Fruit fly (Drosophila melanogaster): ENCODE data around the gene fkh.

fkh gene

dm6 chr3R:28556385-28556784 is 28.7 kb downstream of the fkh start:
- TF ChIP-seq dsf (GFP tag; optimal IDR thresholded peaks at IDR 0.05; ENCODE audit: borderline replicate concordance): no peak
- no peak for TF ChIP-seq lola (GFP tag; optimal IDR thresholded peaks at IDR 0.05)
- no peak for TF ChIP-seq Rel (GFP tag; optimal IDR thresholded peaks at IDR 0.05)
- no peak for TF ChIP-seq Rel (tag; optimal IDR thresholded peaks at IDR 0.05)
- TF ChIP-seq sv (GFP tag; optimal IDR thresholded peaks at IDR 0.05): no peak

- TF ChIP-seq Rel (GFP tag; optimal IDR thresholded peaks at IDR 0.05) (no peak), Rel (tag; optimal IDR thresholded peaks at IDR 0.05) (no peak), Mio (GFP tag; optimal IDR thresholded peaks at IDR 0.05) (no peak), Dfd (GFP tag; optimal IDR thresholded peaks at IDR 0.05) (no peak), Hr83 (GFP tag; optimal IDR thresholded peaks at IDR 0.05; ENCODE audit: poor library complexity, severe bottlenecking) (no peak), dl (GFP tag; optimal IDR thresholded peaks at IDR 0.05; ENCODE audit: insufficient read depth in 1 of 2, partially characterized antibody in 2 of 2) (no peak), dsf (GFP tag; optimal IDR thresholded peaks at IDR 0.05; ENCODE audit: borderline replicate concordance) (no peak), brk (GFP tag; optimal IDR thresholded peaks at IDR 0.05) (no peak), Hr78 (GFP tag; optimal IDR thresholded peaks at IDR 0.05) (no peak), sv (GFP tag; optimal IDR thresholded peaks at IDR 0.05) (no peak), fru (GFP tag; optimal IDR thresholded peaks at IDR 0.05) (no peak), CG9705 (GFP tag; optimal IDR thresholded peaks at IDR 0.05) (no peak), CG32264 (GFP tag; optimal IDR thresholded peaks at IDR 0.05) (no peak), h (GFP tag; optimal IDR thresholded peaks at IDR 0.05) (no peak), N (GFP tag; optimal IDR thresholded peaks at IDR 0.05) (no peak), foxo (GFP tag; optimal IDR thresholded peaks at IDR 0.05) (no peak)
Observed at dm6 chr3R:28555793-28556192, 29.3 kb downstream of the fkh start.

dm6 chr3R:28555324-28555723 is 29.7 kb downstream of the fkh start:
- TF ChIP-seq Dfd (GFP tag; optimal IDR thresholded peaks at IDR 0.05) (no peak), dl (GFP tag; optimal IDR thresholded peaks at IDR 0.05; ENCODE audit: insufficient read depth in 1 of 2, partially characterized antibody in 2 of 2) (no peak), CG9705 (GFP tag; optimal IDR thresholded peaks at IDR 0.05) (no peak), jim (GFP tag; optimal IDR thresholded peaks at IDR 0.05) (no peak), woc (GFP tag; optimal IDR thresholded peaks at IDR 0.05) (no peak), pan (optimal IDR thresholded peaks at IDR 0.05) (no peak), Dif (GFP tag; optimal IDR thresholded peaks at IDR 0.05; ENCODE audit: partially characterized antibody) (no peak), dmrt93B (GFP tag; optimal IDR thresholded peaks at IDR 0.05) (no peak), dsf (GFP tag; optimal IDR thresholded peaks at IDR 0.05; ENCODE audit: borderline replicate concordance) (no peak), Rel (GFP tag; optimal IDR thresholded peaks at IDR 0.05) (no peak), Rel (tag; optimal IDR thresholded peaks at IDR 0.05) (no peak), tai (GFP tag; optimal IDR thresholded peaks at IDR 0.05) (no peak), psq (GFP tag; optimal IDR thresholded peaks at IDR 0.05) (no peak), Abd-B (GFP tag; optimal IDR thresholded peaks at IDR 0.05) (no peak), CG32264 (GFP tag; optimal IDR thresholded peaks at IDR 0.05) (no peak), ey (GFP tag; optimal IDR thresholded peaks at IDR 0.05) (no peak), rgr (GFP tag; optimal IDR thresholded peaks at IDR 0.05) (no peak), sage (GFP tag; optimal IDR thresholded peaks at IDR 0.05) (no peak), lola (GFP tag; optimal IDR thresholded peaks at IDR 0.05) (no peak), Hr83 (GFP tag; optimal IDR thresholded peaks at IDR 0.05; ENCODE audit: poor library complexity, severe bottlenecking) (no peak)

dm6 chr3R:28553023-28553422 is 32.0 kb downstream of the fkh start:
- TF ChIP-seq ey (GFP tag; optimal IDR thresholded peaks at IDR 0.05) (no peak), CG32264 (GFP tag; optimal IDR thresholded peaks at IDR 0.05) (no peak), dl (GFP tag; optimal IDR thresholded peaks at IDR 0.05; ENCODE audit: insufficient read depth in 1 of 2, partially characterized antibody in 2 of 2) (no peak), Hr78 (GFP tag; optimal IDR thresholded peaks at IDR 0.05) (no peak), Myc (optimal IDR thresholded peaks at IDR 0.05) (no peak), Abd-B (GFP tag; optimal IDR thresholded peaks at IDR 0.05) (no peak), sv (GFP tag; optimal IDR thresholded peaks at IDR 0.05) (no peak), h (GFP tag; optimal IDR thresholded peaks at IDR 0.05) (no peak), Dfd (GFP tag; optimal IDR thresholded peaks at IDR 0.05) (no peak), GATAd (GFP tag; optimal IDR thresholded peaks at IDR 0.05) (no peak), Sp1 (GFP tag; optimal IDR thresholded peaks at IDR 0.05) (no peak), Hnf4 (GFP tag; optimal IDR thresholded peaks at IDR 0.05) (no peak), N (GFP tag; optimal IDR thresholded peaks at IDR 0.05) (no peak), dsf (GFP tag; optimal IDR thresholded peaks at IDR 0.05; ENCODE audit: borderline replicate concordance) (no peak), Mio (GFP tag; optimal IDR thresholded peaks at IDR 0.05) (no peak), CG9705 (GFP tag; optimal IDR thresholded peaks at IDR 0.05) (no peak), Hr83 (GFP tag; optimal IDR thresholded peaks at IDR 0.05; ENCODE audit: poor library complexity, severe bottlenecking) (no peak), fru (GFP tag; optimal IDR thresholded peaks at IDR 0.05) (no peak), lola (GFP tag; optimal IDR thresholded peaks at IDR 0.05) (no peak), CrebA (GFP tag; optimal IDR thresholded peaks at IDR 0.05; ENCODE audit: borderline replicate concordance) (no peak)
